Fruit fly (Drosophila melanogaster) whole organism, embryonic: ENCODE measurements around the gene Sur-8.

Experiments used
- Atf3 ChIP-seq: fragments of 200-800 bp; sonication (Bioruptor generic); optimal IDR thresholded peaks from 3 replicates; lab custom pipeline; 2016; ENCODE audit warnings: missing biosample characterization, missing genetic modification characterization
- CG10462 ChIP-seq: fragments of 200-800 bp; sonication (Bioruptor generic); optimal IDR thresholded peaks from 2 replicates; lab custom pipeline; 2016; ENCODE audit warnings: missing biosample characterization, missing genetic modification characterization
- CG11504 ChIP-seq: fragments of 200-800 bp; sonication (Bioruptor generic); optimal IDR thresholded peaks from 3 replicates; lab custom pipeline; 2019; ENCODE audit warnings: missing biosample characterization, mild to moderate bottlenecking, missing genetic modification characterization, moderate library complexity
- CG1602 ChIP-seq: fragments of 200-800 bp; sonication (Bioruptor generic); optimal IDR thresholded peaks from 3 replicates; lab custom pipeline; 2016; ENCODE audit warnings: missing biosample characterization, missing genetic modification characterization
- CG17186 ChIP-seq: fragments of 200-800 bp; sonication (Bioruptor generic); optimal IDR thresholded peaks from 3 replicates; lab custom pipeline; 2017; ENCODE audit warnings: missing biosample characterization, missing genetic modification reagents, missing genetic modification characterization
- CG8281 ChIP-seq: fragments of 200-800 bp; sonication (Bioruptor generic); optimal IDR thresholded peaks from 2 replicates; lab custom pipeline; 2018; ENCODE audit warnings: missing biosample characterization, mild to moderate bottlenecking, missing genetic modification characterization, moderate library complexity
- CG8765 ChIP-seq: fragments of 200-800 bp; sonication (Bioruptor generic); IDR thresholded peaks from 2 replicates; pipeline ENCODE4 v1.3.6; 2022; ENCODE audit warnings: missing biosample characterization, missing genetic modification characterization
- Eip74EF ChIP-seq, 2 experiments: fragments of 200-800 bp in 1 of 2; fragments of >200 bp in 1 of 2; sonication (Bioruptor generic) in 1 of 2; optimal IDR thresholded peaks; 2 replicates each; lab custom pipeline; 2017 to 2019; ENCODE audit warnings: missing biosample characterization in 2 of 2, missing genetic modification characterization in 2 of 2, mild to moderate bottlenecking in 1 of 2, moderate library complexity in 1 of 2
- abd-A ChIP-seq: fragments of 200-800 bp; sonication (Bioruptor generic); optimal IDR thresholded peaks from 3 replicates; lab custom pipeline; 2019; ENCODE audit warnings: missing biosample characterization, mild to moderate bottlenecking, missing genetic modification characterization, moderate library complexity
- mam ChIP-seq: fragments of 200-800 bp; sonication (Bioruptor generic); optimal IDR thresholded peaks from 3 replicates; lab custom pipeline; 2016; ENCODE audit warnings: missing biosample characterization, missing genetic modification characterization

The Sur-8 gene

DNA sequence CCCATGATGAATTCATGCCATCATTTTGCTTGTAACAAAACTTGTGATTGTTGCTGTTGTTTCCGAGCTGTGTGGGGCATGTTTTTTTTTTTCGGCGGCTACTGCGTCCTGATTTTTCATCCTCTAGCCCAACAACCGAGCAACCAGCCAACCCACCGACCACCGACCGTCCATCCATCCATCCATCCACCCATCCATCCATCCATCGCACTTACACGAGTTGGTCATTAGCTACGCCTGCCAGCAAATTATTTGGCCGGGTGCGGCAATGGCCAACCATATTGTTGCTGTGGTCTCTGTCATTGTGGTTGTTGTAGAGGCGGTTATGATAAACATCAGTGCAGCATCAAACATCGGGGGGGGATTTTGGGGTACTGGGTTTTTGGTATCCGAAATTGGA lies 42.9 kb downstream of the Sur-8 start:
- TF ChIP-seq mam (GFP tag; lab: Kevin White, UChicago) (no peak), Eip74EF (GFP tag; optimal IDR thresholded peaks at IDR 0.05; lab: Kevin White, UChicago) (no peak), Atf3 (no peak), CG10462 (GFP tag; lab: Kevin White, UChicago) (no peak), abd-A (peak; percentile 40), CG8281 (tag; lab: Kevin White, UChicago) (peak; percentile 94)

DNA sequence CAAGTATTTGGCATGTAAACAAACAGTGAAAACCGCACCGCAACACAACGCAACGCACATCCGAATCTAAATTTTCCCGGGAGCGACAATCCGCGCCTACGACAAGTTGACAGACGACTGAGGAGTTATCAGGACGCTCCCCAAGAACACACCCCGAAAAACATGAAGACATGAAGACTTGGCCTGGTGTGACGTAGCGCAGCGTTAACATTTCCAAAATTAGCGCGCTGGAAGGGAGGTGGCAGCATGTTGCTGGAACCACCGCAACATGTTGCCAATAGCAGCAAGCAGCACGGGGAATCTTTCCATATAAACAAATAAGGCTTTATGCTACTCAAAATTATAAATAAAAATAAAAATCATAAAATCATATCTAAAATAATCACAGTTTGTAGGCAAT lies 56.1 kb downstream of the Sur-8 start:
- no peak for TF ChIP-seq CG1602 (GFP tag; lab: Kevin White, UChicago)
- 0 out of 2 replicates have a peak, but pooled peaks have one; percentile 15 for TF ChIP-seq CG8765 (GFP tag; lab: Robert Waterston, UW)
- peak; percentile 98 for TF ChIP-seq CG11504 (tag; lab: Kevin White, UChicago)
- TF ChIP-seq CG17186 (GFP tag; lab: Kevin White, UChicago): no peak
